Fruit fly (Drosophila melanogaster): ENCODE results near the gene Lsp1beta.
A peak's percentile ranks its signal among the peaks of the same experiment; 100 is the strongest.

Lsp1beta gene

DNA sequence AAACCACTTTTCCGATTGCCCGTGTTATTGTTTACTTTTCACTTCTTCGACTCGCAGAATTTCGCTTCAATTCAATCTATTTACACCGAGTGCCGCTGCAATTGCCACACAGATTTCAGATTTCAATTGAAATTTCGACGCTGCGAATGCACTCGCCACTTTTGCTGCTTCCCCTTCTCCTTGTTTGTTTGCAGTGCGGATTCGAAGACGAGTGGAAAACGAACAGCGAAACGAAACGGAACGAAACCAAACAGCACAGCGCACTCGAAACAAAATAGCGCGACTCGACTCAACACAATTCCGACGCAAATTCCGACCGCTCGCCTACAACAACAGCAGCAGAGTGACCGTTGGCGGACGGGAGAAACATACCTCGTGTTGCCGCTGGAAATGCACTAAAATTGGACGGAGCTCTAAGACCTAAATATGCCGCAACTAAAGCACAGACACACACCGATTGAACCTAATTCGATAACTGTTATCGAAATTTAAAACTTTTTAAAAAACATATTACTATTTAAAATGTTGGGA lies 47.5 kb upstream of the Lsp1beta start, which contains the start of gene drongo (continued):
- TF ChIP-seq sd (tag; optimal IDR thresholded peaks at IDR 0.05) (peak; percentile 86), pho (GFP tag; optimal IDR thresholded peaks at IDR 0.05) (peak; percentile 37), Aef1 (GFP tag; IDR thresholded peaks at IDR 0.05) (peak; percentile 54; the same call in 2 of the 3 replicates), CG7786 (GFP tag; optimal IDR thresholded peaks at IDR 0.05) (no peak), Ravus (GFP tag; IDR thresholded peaks at IDR 0.05) (no peak), Oaz (GFP tag; IDR thresholded peaks at IDR 0.05) (no peak), dan (GFP tag; IDR thresholded peaks at IDR 0.05) (no peak), CG13894 (tag; optimal IDR thresholded peaks at IDR 0.05) (peak; percentile 71), CG8281 (tag; optimal IDR thresholded peaks at IDR 0.05) (no peak), CG7928 (GFP tag; optimal IDR thresholded peaks at IDR 0.05) (peak; percentile 19), hbn (GFP tag; IDR thresholded peaks at IDR 0.05; ENCODE audit: partially characterized antibody) (peak; percentile 25; the same call in 1 of the 2 replicates), CG18599 (GFP tag; optimal IDR thresholded peaks at IDR 0.05) (peak; percentile 24), CG15601 (tag; optimal IDR thresholded peaks at IDR 0.05) (peak; percentile 68), CG4820 (GFP tag; optimal IDR thresholded peaks at IDR 0.05) (no peak), ro (GFP tag; IDR thresholded peaks at IDR 0.05) (no peak), CG9932 (GFP tag; IDR thresholded peaks at IDR 0.05) (peak; percentile 32; the same call in 1 of the 2 replicates), CG18619 (GFP tag; optimal IDR thresholded peaks at IDR 0.05) (peak; percentile 14), Hey (tag; optimal IDR thresholded peaks at IDR 0.05) (no peak), CG17385 (GFP tag; optimal IDR thresholded peaks at IDR 0.05) (peak; percentile 60), NC2β (GFP tag; optimal IDR thresholded peaks at IDR 0.05) (peak; percentile 53), CG12391 (tag; optimal IDR thresholded peaks at IDR 0.05) (peak; percentile 61), odd (GFP tag; optimal IDR thresholded peaks at IDR 0.05) (peak; percentile 59), grn (GFP tag; optimal IDR thresholded peaks at IDR 0.05) (no peak), CG2202 (tag; optimal IDR thresholded peaks at IDR 0.05) (peak; percentile 34), bab2 (GFP tag; optimal IDR thresholded peaks at IDR 0.05) (peak; percentile 27), CG7357 (GFP tag; IDR thresholded peaks at IDR 0.05) (0 out of 3 replicates have a peak, but pooled peaks have one; percentile 20), sima (GFP tag; optimal IDR thresholded peaks at IDR 0.05) (no peak), CG17359 (tag; optimal IDR thresholded peaks at IDR 0.05) (peak; percentile 9), pfk (GFP tag; optimal IDR thresholded peaks at IDR 0.05) (peak; percentile 99), luna (GFP tag; optimal IDR thresholded peaks at IDR 0.05) (no peak), E2f2 (GFP tag; IDR thresholded peaks at IDR 0.05) (peak; percentile 97), onecut (GFP tag; IDR thresholded peaks at IDR 0.05) (peak; percentile 50), CG1602 (GFP tag; optimal IDR thresholded peaks at IDR 0.05) (no peak), CG31388 (GFP tag; optimal IDR thresholded peaks at IDR 0.05) (no peak), CG34376 (GFP tag; optimal IDR thresholded peaks at IDR 0.05) (peak; percentile 57), CG11085 (GFP tag; IDR thresholded peaks at IDR 0.05) (no peak), E2f1 (GFP tag; IDR thresholded peaks at IDR 0.05) (no peak), CG12071 (GFP tag; optimal IDR thresholded peaks at IDR 0.05) (peak; percentile 38), vfl (GFP tag; optimal IDR thresholded peaks at IDR 0.05) (peak; percentile 57), Sox100B (GFP tag; optimal IDR thresholded peaks at IDR 0.05) (no peak), CG6791 (GFP tag; IDR thresholded peaks at IDR 0.05; ENCODE audit: partially characterized antibody) (peak; percentile 68), CG17829 (tag; optimal IDR thresholded peaks at IDR 0.05) (peak; percentile 58), CG15514 (GFP tag; optimal IDR thresholded peaks at IDR 0.05) (peak; percentile 75), Sry-β (GFP tag; optimal IDR thresholded peaks at IDR 0.05) (peak; percentile 7), Meics (GFP tag; optimal IDR thresholded peaks at IDR 0.05) (peak; percentile 11), exex (tag; optimal IDR thresholded peaks at IDR 0.05) (no peak), D19A (tag; optimal IDR thresholded peaks at IDR 0.05) (peak; percentile 2), CG6765 (GFP tag; optimal IDR thresholded peaks at IDR 0.05) (no peak), HmgZ (tag; optimal IDR thresholded peaks at IDR 0.05) (peak; percentile 77), NFAT (GFP tag; IDR thresholded peaks at IDR 0.05) (peak; percentile 47; the same call in 1 of the 2 replicates)

All from whole organism, embryonic.